Fruit fly (Drosophila melanogaster) whole organism, embryonic: ENCODE results near the gene CG5639.
A peak's percentile ranks its signal among the peaks of the same experiment; 100 is the strongest.

Source experiments
- Antp ChIP-seq: fragments of 200-800 bp; sonication (Bioruptor generic); optimal IDR thresholded peaks from 3 replicates; lab custom pipeline; 2016; ENCODE audit warnings: missing biosample characterization, missing genetic modification characterization
- CG10267 ChIP-seq: fragments of 200-800 bp; sonication (Bioruptor generic); optimal IDR thresholded peaks from 2 replicates; lab custom pipeline; 2018; ENCODE audit warnings: missing biosample characterization, mild to moderate bottlenecking, missing genetic modification characterization, moderate library complexity
- CG10654 ChIP-seq: fragments of 200-800 bp; sonication (Bioruptor generic); optimal IDR thresholded peaks from 2 replicates; lab custom pipeline; 2016; ENCODE audit warnings: missing biosample characterization, missing genetic modification characterization
- CG11695 ChIP-seq: fragments of 200-800 bp; sonication (Bioruptor generic); IDR thresholded peaks from 3 replicates; pipeline ENCODE4 v1.3.6; 2022; ENCODE audit warnings: missing biosample characterization, missing genetic modification characterization
- CG12155 ChIP-seq: fragments of 200-800 bp; sonication (Bioruptor generic); optimal IDR thresholded peaks from 3 replicates; lab custom pipeline; 2016; ENCODE audit warnings: missing biosample characterization, missing genetic modification characterization
- CG13775 ChIP-seq: fragments of 200-800 bp; sonication (Bioruptor generic); optimal IDR thresholded peaks from 3 replicates; lab custom pipeline; 2017; ENCODE audit warnings: missing biosample characterization, mild to moderate bottlenecking, missing genetic modification characterization
- CG14014 ChIP-seq: fragments of 200-800 bp; sonication (Bioruptor generic); IDR thresholded peaks from 2 replicates; pipeline ENCODE4 v1.3.6; 2022; ENCODE audit warnings: missing biosample characterization, missing genetic modification characterization
- CG14710 ChIP-seq: fragments of 200-800 bp; sonication (Bioruptor generic); optimal IDR thresholded peaks from 3 replicates; lab custom pipeline; 2019; ENCODE audit warnings: missing biosample characterization, mild to moderate bottlenecking, missing genetic modification characterization, moderate library complexity
- CG17912 ChIP-seq: fragments of 200-800 bp; sonication (Bioruptor generic); optimal IDR thresholded peaks from 2 replicates; lab custom pipeline; 2018; ENCODE audit warnings: missing biosample characterization, mild to moderate bottlenecking, missing genetic modification characterization
- CG2120 ChIP-seq: fragments of 200-800 bp; sonication (Bioruptor generic); optimal IDR thresholded peaks from 3 replicates; lab custom pipeline; 2016; ENCODE audit warnings: missing biosample characterization, missing genetic modification characterization
- CG2199 ChIP-seq: fragments of 200-800 bp; sonication (Bioruptor generic); IDR thresholded peaks from 3 replicates; pipeline ENCODE4 v1.3.6; 2022; ENCODE audit warnings: missing biosample characterization, missing genetic modification characterization
- CG2678 ChIP-seq: fragments of 200-800 bp; sonication (Bioruptor generic); optimal IDR thresholded peaks from 3 replicates; lab custom pipeline; 2019; ENCODE audit warnings: missing biosample characterization, mild to moderate bottlenecking, missing genetic modification characterization, moderate library complexity
- CG30431 ChIP-seq: fragments of 200-800 bp; sonication (Bioruptor generic); optimal IDR thresholded peaks from 2 replicates; lab custom pipeline; 2017; ENCODE audit warnings: missing biosample characterization, missing genetic modification characterization
- CG31365 ChIP-seq: fragments of 200-800 bp; sonication (Bioruptor generic); optimal IDR thresholded peaks from 2 replicates; lab custom pipeline; 2018; ENCODE audit warnings: missing biosample characterization, mild to moderate bottlenecking, missing genetic modification characterization
- CG31441 ChIP-seq: fragments of 200-800 bp; sonication (Bioruptor generic); IDR thresholded peaks from 2 replicates; pipeline ENCODE4 v1.3.6; 2022; ENCODE audit warnings: missing biosample characterization, missing genetic modification characterization
- CG8765 ChIP-seq: fragments of 200-800 bp; sonication (Bioruptor generic); IDR thresholded peaks from 2 replicates; pipeline ENCODE4 v1.3.6; 2022; ENCODE audit warnings: missing biosample characterization, missing genetic modification characterization
- CG9609 ChIP-seq: fragments of 200-800 bp; sonication (Bioruptor generic); optimal IDR thresholded peaks from 3 replicates; lab custom pipeline; 2016; ENCODE audit warnings: missing biosample characterization, missing genetic modification characterization
- CG9876 ChIP-seq: fragments of 200-800 bp; sonication (Bioruptor generic); optimal IDR thresholded peaks from 2 replicates; lab custom pipeline; 2016; ENCODE audit warnings: missing biosample characterization, missing genetic modification characterization
- CHES-1-like ChIP-seq: fragments of 200-800 bp; sonication (Bioruptor generic); optimal IDR thresholded peaks from 2 replicates; lab custom pipeline; 2016; ENCODE audit warnings: missing biosample characterization, missing genetic modification characterization
- D19B ChIP-seq: fragments of 200-800 bp; sonication (Bioruptor generic); optimal IDR thresholded peaks from 2 replicates; lab custom pipeline; 2017; ENCODE audit warnings: missing biosample characterization, mild to moderate bottlenecking, missing genetic modification characterization
- Dip2 ChIP-seq: fragments of 200-800 bp; sonication (Bioruptor generic); IDR thresholded peaks from 2 replicates; pipeline ENCODE4 v1.3.6; 2022; ENCODE audit warnings: missing biosample characterization, missing genetic modification characterization
- E2f2 ChIP-seq: fragments of 200-800 bp; sonication (Bioruptor generic); IDR thresholded peaks from 2 replicates; pipeline ENCODE4 v1.3.6; 2022; ENCODE audit warnings: missing biosample characterization, missing genetic modification characterization
- GATAe ChIP-seq: fragments of 200-800 bp; sonication (Bioruptor generic); conservative IDR thresholded peaks from 2 replicates; pipeline ENCODE4 v1.3.6; 2022; ENCODE audit warnings: missing biosample characterization, missing genetic modification characterization
- Hmx ChIP-seq: fragments of 200-800 bp; sonication (Bioruptor generic); optimal IDR thresholded peaks from 2 replicates; lab custom pipeline; 2016; ENCODE audit warnings: missing biosample characterization, missing genetic modification characterization
- Lim3 ChIP-seq: fragments of 200-800 bp; sonication (Bioruptor generic); IDR thresholded peaks from 2 replicates; pipeline ENCODE4 v1.3.6; 2022; ENCODE audit warnings: missing biosample characterization, missing genetic modification characterization
- NFAT ChIP-seq: fragments of 200-800 bp; sonication (Bioruptor generic); IDR thresholded peaks from 2 replicates; pipeline ENCODE4 v1.3.6; 2022; ENCODE audit warnings: missing biosample characterization, missing genetic modification characterization
- Nf-YC ChIP-seq: fragments of 200-800 bp; optimal IDR thresholded peaks from 3 replicates; lab custom pipeline; 2019; ENCODE audit warnings: missing biosample characterization, mild to moderate bottlenecking, missing genetic modification characterization, moderate library complexity
- PHDP ChIP-seq: fragments of 200-800 bp; sonication (Bioruptor generic); optimal IDR thresholded peaks from 3 replicates; lab custom pipeline; 2018; ENCODE audit warnings: missing biosample characterization, mild to moderate bottlenecking, missing genetic modification characterization, moderate library complexity
- Ravus ChIP-seq: fragments of 200-800 bp; sonication (Bioruptor generic); IDR thresholded peaks from 2 replicates; pipeline ENCODE4 v1.3.6; 2022; ENCODE audit warnings: missing biosample characterization, missing genetic modification characterization
- Six4 ChIP-seq: fragments of 200-800 bp; sonication (Bioruptor generic); optimal IDR thresholded peaks from 2 replicates; lab custom pipeline; 2016; ENCODE audit warnings: missing biosample characterization, missing genetic modification characterization
- bowl ChIP-seq: fragments of 200-800 bp; sonication (Bioruptor generic); IDR thresholded peaks from 2 replicates; pipeline ENCODE4 v1.3.6; 2022; ENCODE audit warnings: missing biosample characterization, missing genetic modification characterization
- br ChIP-seq: fragments of >200 bp; optimal IDR thresholded peaks from 2 replicates; lab custom pipeline; 2017
- cas ChIP-seq: fragments of 200-800 bp; sonication (Bioruptor generic); IDR thresholded peaks from 2 replicates; pipeline ENCODE4 v1.3.6; 2022; ENCODE audit warnings: missing biosample characterization, missing genetic modification characterization
- dmrt11E ChIP-seq: fragments of 200-800 bp; sonication (Bioruptor generic); optimal IDR thresholded peaks from 3 replicates; lab custom pipeline; 2018; ENCODE audit warnings: missing biosample characterization, mild to moderate bottlenecking, missing genetic modification characterization, moderate library complexity
- exex ChIP-seq: fragments of 200-800 bp; sonication (Bioruptor generic); optimal IDR thresholded peaks from 4 replicates; lab custom pipeline; 2018; ENCODE audit warnings: missing biosample characterization, mild to moderate bottlenecking, missing genetic modification characterization, moderate library complexity
- gcm ChIP-seq: fragments of 200-800 bp; sonication (Bioruptor generic); optimal IDR thresholded peaks from 2 replicates; lab custom pipeline; 2019; ENCODE audit warnings: missing biosample characterization, mild to moderate bottlenecking, missing genetic modification characterization, moderate library complexity
- gcm2 ChIP-seq: fragments of 200-800 bp; sonication (Bioruptor generic); optimal IDR thresholded peaks from 2 replicates; lab custom pipeline; 2016; ENCODE audit warnings: missing biosample characterization, missing genetic modification characterization
- ind ChIP-seq: fragments of 200-800 bp; sonication (Bioruptor generic); optimal IDR thresholded peaks from 3 replicates; lab custom pipeline; 2016; ENCODE audit warnings: missing biosample characterization, missing genetic modification characterization
- lbe ChIP-seq: fragments of 200-800 bp; sonication (Bioruptor generic); optimal IDR thresholded peaks from 2 replicates; lab custom pipeline; 2016; ENCODE audit warnings: missing biosample characterization, mild to moderate bottlenecking, missing genetic modification characterization
- nerfin-1 ChIP-seq: fragments of 200-800 bp; sonication (Bioruptor generic); optimal IDR thresholded peaks from 3 replicates; lab custom pipeline; 2019; ENCODE audit warnings: missing biosample characterization, mild to moderate bottlenecking, missing genetic modification characterization, moderate library complexity
- oc ChIP-seq: fragments of 200-800 bp; sonication (Bioruptor generic); optimal IDR thresholded peaks from 2 replicates; lab custom pipeline; 2018; ENCODE audit warnings: missing biosample characterization, mild to moderate bottlenecking, missing genetic modification characterization, moderate library complexity
- otp ChIP-seq: fragments of 200-800 bp; sonication (Bioruptor generic); IDR thresholded peaks from 3 replicates; pipeline ENCODE4, ENCODE4 v1.3.6; 2022; ENCODE audit warnings: missing biosample characterization, missing genetic modification characterization
- pum ChIP-seq: fragments of 200-800 bp; sonication (Bioruptor generic); optimal IDR thresholded peaks from 2 replicates; lab custom pipeline; 2016; ENCODE audit warnings: missing biosample characterization, missing genetic modification characterization
- pzg ChIP-seq: fragments of 200-800 bp; sonication (Bioruptor generic); optimal IDR thresholded peaks from 3 replicates; lab custom pipeline; 2018; ENCODE audit warnings: missing biosample characterization, mild to moderate bottlenecking, missing genetic modification characterization, moderate library complexity
- schlank ChIP-seq: fragments of 200-800 bp; sonication (Bioruptor generic); optimal IDR thresholded peaks from 2 replicates; lab custom pipeline; 2018; ENCODE audit warnings: missing biosample characterization, mild to moderate bottlenecking, missing genetic modification characterization
- scrt ChIP-seq: fragments of 200-800 bp; sonication (Bioruptor generic); optimal IDR thresholded peaks from 2 replicates; lab custom pipeline; 2018; ENCODE audit warnings: missing biosample characterization, mild to moderate bottlenecking, missing genetic modification characterization, moderate library complexity
- sima ChIP-seq: fragments of 200-800 bp; sonication (Bioruptor generic); optimal IDR thresholded peaks from 2 replicates; lab custom pipeline; 2016; ENCODE audit warnings: missing biosample characterization, missing genetic modification characterization
- sob ChIP-seq: fragments of 200-800 bp; sonication (Bioruptor generic); IDR thresholded peaks from 2 replicates; pipeline ENCODE4 v1.3.6; 2022; ENCODE audit warnings: missing biosample characterization, missing genetic modification characterization
- tgo ChIP-seq: fragments of 200-800 bp; sonication (Bioruptor generic); IDR thresholded peaks from 3 replicates; pipeline ENCODE4 v1.3.6; 2022; ENCODE audit warnings: missing biosample characterization, missing genetic modification characterization
- twi ChIP-seq: fragments of 200-800 bp; optimal IDR thresholded peaks from 2 replicates; lab custom pipeline; 2019; ENCODE audit warnings: missing biosample characterization, mild to moderate bottlenecking, missing genetic modification characterization, moderate library complexity
- wor ChIP-seq: fragments of 200-800 bp; sonication (Bioruptor generic); IDR thresholded peaks from 2 replicates; pipeline ENCODE4 v1.3.6; 2022; ENCODE audit warnings: missing biosample characterization, missing genetic modification characterization

Gene CG5639

dm6 chr3R:27607218-27607929 lies 11.4 kb upstream of the CG5639 start, which contains the start of the genes dsd and Tusp (continued):
- TF ChIP-seq cas (GFP tag; lab: Robert Waterston, UW), result 0 out of 2 replicates have a peak, but pooled peaks have one; percentile 16
- TF ChIP-seq lbe (GFP tag; lab: Kevin White, UChicago), result peak; percentile 26
- TF ChIP-seq PHDP (tag; lab: Kevin White, UChicago), result peak; percentile 64
- TF ChIP-seq D19B, result peak; percentile 12
- peak; percentile 45 for TF ChIP-seq CHES-1-like (GFP tag; lab: Kevin White, UChicago)
- TF ChIP-seq CG2199 (GFP tag; lab: Robert Waterston, UW), result peak; percentile 21; the same call in 1 of the 3 replicates
- TF ChIP-seq CG2678 (tag; lab: Kevin White, UChicago), result peak; percentile 69
- peak; percentile 66 for TF ChIP-seq CG10654 (GFP tag; lab: Kevin White, UChicago)
- peak; percentile 65 for TF ChIP-seq Nf-YC (tag; lab: Kevin White, UChicago)
- TF ChIP-seq Hmx, result no peak
- peak; percentile 69 for TF ChIP-seq pzg
- peak; percentile 88 for TF ChIP-seq sob
- peak; percentile 87 for TF ChIP-seq ind (GFP tag; lab: Kevin White, UChicago)
- TF ChIP-seq sima, result no peak
- TF ChIP-seq CG9609 (GFP tag; lab: Kevin White, UChicago), result peak; percentile 79
- TF ChIP-seq bowl (GFP tag; lab: Robert Waterston, UW), result no peak
- TF ChIP-seq GATAe (GFP tag; lab: Robert Waterston, UW), result no peak
- TF ChIP-seq E2f2 (GFP tag; lab: Robert Waterston, UW), result peak; percentile 5; the same call in 1 of the 2 replicates
- TF ChIP-seq CG30431 (GFP tag; lab: Kevin White, UChicago), result peak; percentile 64
- TF ChIP-seq CG11695 (GFP tag; lab: Robert Waterston, UW), result peak; percentile 28; the same call in 1 of the 3 replicates
- peak; percentile 58 for TF ChIP-seq Six4 (GFP tag; lab: Kevin White, UChicago)
- peak; percentile 55 for TF ChIP-seq CG31365 (tag; lab: Kevin White, UChicago)
- no peak for TF ChIP-seq oc (tag; lab: Kevin White, UChicago)
- TF ChIP-seq CG12155 (GFP tag; lab: Kevin White, UChicago), result peak; percentile 84
- TF ChIP-seq CG9876 (GFP tag; lab: Kevin White, UChicago), result peak; percentile 71
- no peak for TF ChIP-seq Lim3 (GFP tag; lab: Robert Waterston, UW)
- TF ChIP-seq Ravus, result no peak
- TF ChIP-seq schlank, result peak; percentile 43
- peak; percentile 77 for TF ChIP-seq CG14014 (GFP tag; lab: Robert Waterston, UW)
- TF ChIP-seq wor (GFP tag; lab: Robert Waterston, UW), result no peak
- peak; percentile 77 for TF ChIP-seq CG14710
- TF ChIP-seq gcm2, result peak; percentile 75
- peak; percentile 86 for TF ChIP-seq NFAT (GFP tag; lab: Robert Waterston, UW)
- peak; percentile 91 for TF ChIP-seq CG10267 (tag; lab: Kevin White, UChicago)
- TF ChIP-seq CG2120, result peak; percentile 86
- TF ChIP-seq Dip2 (GFP tag; lab: Robert Waterston, UW), result no peak
- no peak for TF ChIP-seq nerfin-1 (tag; lab: Kevin White, UChicago)
- TF ChIP-seq twi (tag; lab: Kevin White, UChicago), result peak; percentile 45
- peak; percentile 7 for TF ChIP-seq scrt (GFP tag; lab: Kevin White, UChicago)
- TF ChIP-seq br (lab: Kevin White, UChicago), result no peak
- peak; percentile 42 for TF ChIP-seq CG8765 (GFP tag; lab: Robert Waterston, UW)
- peak; percentile 65 for TF ChIP-seq dmrt11E (tag; lab: Kevin White, UChicago)
- peak; percentile 45 for TF ChIP-seq gcm (GFP tag; lab: Kevin White, UChicago)
- TF ChIP-seq CG13775 (GFP tag; lab: Kevin White, UChicago), result peak; percentile 74
- TF ChIP-seq tgo (GFP tag; lab: Robert Waterston, UW), result peak; percentile 64; the same call in 2 of the 3 replicates
- TF ChIP-seq Antp (GFP tag; lab: Kevin White, UChicago), result peak; percentile 86
- peak; percentile 11 for TF ChIP-seq CG17912 (GFP tag; lab: Kevin White, UChicago)
- TF ChIP-seq CG31441, result peak; percentile 75
- peak; percentile 8 for TF ChIP-seq exex
- peak; percentile 54 for TF ChIP-seq pum (GFP tag; lab: Kevin White, UChicago)
- TF ChIP-seq otp, result peak; percentile 58; the same call in 1 of the 3 replicates
